Worm (Caenorhabditis elegans): ENCODE data around the gene T17H7.7.

DNA sequence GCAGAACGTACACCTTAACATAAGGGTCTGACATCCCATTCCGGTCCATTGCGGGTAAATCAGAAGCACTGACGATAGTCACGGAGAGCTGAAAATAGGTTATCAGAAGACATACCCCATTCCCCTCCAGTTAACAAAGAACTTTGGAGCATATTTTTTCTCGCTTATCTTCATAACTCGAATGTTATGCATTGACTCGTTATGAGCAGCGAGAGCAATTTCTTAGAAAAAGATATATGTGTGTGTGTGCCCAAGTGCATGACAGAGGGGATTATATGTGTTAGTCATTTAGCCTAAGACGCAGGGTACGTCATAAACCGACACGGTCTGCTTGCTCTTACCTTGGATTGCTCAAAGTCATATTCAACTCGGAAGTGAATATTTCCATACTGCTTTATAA, 31.7 kb upstream of the T17H7.7 start:
- no peak for TF ChIP-seq fos-1 (tag; optimal IDR thresholded peaks at IDR 0.05)
- no peak for TF ChIP-seq skn-1 (tag; optimal IDR thresholded peaks at IDR 0.05)
- TF ChIP-seq aly-2 (tag; optimal IDR thresholded peaks at IDR 0.05): no peak
- no peak for TF ChIP-seq mdl-1 (tag; optimal IDR thresholded peaks at IDR 0.05)
- no peak for TF ChIP-seq nhr-76 (tag; optimal IDR thresholded peaks at IDR 0.05)
- TF ChIP-seq unc-62 (GFP tag; optimal IDR thresholded peaks at IDR 0.05): no peak
- no peak for TF ChIP-seq hmg-11 (tag; optimal IDR thresholded peaks at IDR 0.05)
- TF ChIP-seq egl-5 (tag; optimal IDR thresholded peaks at IDR 0.05): no peak
- TF ChIP-seq nhr-25 (tag; optimal IDR thresholded peaks at IDR 0.05): no peak
- TF ChIP-seq nhr-77 (tag; optimal IDR thresholded peaks at IDR 0.05): no peak
